Fruit fly (Drosophila melanogaster) whole organism, embryonic: ENCODE data around the gene CG3534.
A peak's percentile ranks its signal among the peaks of the same experiment; 100 is the strongest.

Source experiments
- Bdp1 ChIP-seq: fragments of 200-800 bp; sonication (Bioruptor generic); optimal IDR thresholded peaks from 3 replicates; lab custom pipeline; 2016; ENCODE audit warnings: missing biosample characterization, missing genetic modification characterization
- CG10209 ChIP-seq: fragments of 200-800 bp; sonication (Bioruptor generic); optimal IDR thresholded peaks from 3 replicates; lab custom pipeline; 2017; ENCODE audit warnings: missing biosample characterization, mild to moderate bottlenecking, missing genetic modification characterization, missing genetic modification reagents
- CG10321 ChIP-seq: fragments of 200-800 bp; sonication (Bioruptor generic); IDR thresholded peaks from 2 replicates; pipeline ENCODE4 v1.3.6; 2022; ENCODE audit warnings: missing biosample characterization, missing genetic modification characterization
- CG10366 ChIP-seq: fragments of 200-800 bp; sonication (Bioruptor generic); IDR thresholded peaks from 2 replicates; pipeline ENCODE4 v1.3.6; 2022; ENCODE audit warnings: missing biosample characterization, missing genetic modification characterization
- CG10979 ChIP-seq: fragments of 200-800 bp; sonication (Bioruptor generic); optimal IDR thresholded peaks from 2 replicates; lab custom pipeline; 2018; ENCODE audit warnings: missing biosample characterization, mild to moderate bottlenecking, missing genetic modification characterization, moderate library complexity
- CG11504 ChIP-seq: fragments of 200-800 bp; sonication (Bioruptor generic); optimal IDR thresholded peaks from 3 replicates; lab custom pipeline; 2019; ENCODE audit warnings: missing biosample characterization, mild to moderate bottlenecking, missing genetic modification characterization, moderate library complexity
- CG11560 ChIP-seq: fragments of 200-800 bp; sonication (Bioruptor generic); IDR thresholded peaks from 3 replicates; pipeline ENCODE4 v1.3.6; 2022; ENCODE audit warnings: missing biosample characterization, missing genetic modification characterization
- CG13624 ChIP-seq: fragments of 200-800 bp; sonication (Bioruptor generic); optimal IDR thresholded peaks from 2 replicates; lab custom pipeline; 2016; ENCODE audit warnings: missing biosample characterization, missing genetic modification characterization
- CG15601 ChIP-seq: fragments of 200-800 bp; sonication (Bioruptor generic); optimal IDR thresholded peaks from 3 replicates; lab custom pipeline; 2019; ENCODE audit warnings: missing biosample characterization, mild to moderate bottlenecking, missing genetic modification characterization, moderate library complexity
- CG1602 ChIP-seq: fragments of 200-800 bp; sonication (Bioruptor generic); optimal IDR thresholded peaks from 3 replicates; lab custom pipeline; 2016; ENCODE audit warnings: missing biosample characterization, missing genetic modification characterization
- CG16815 ChIP-seq: fragments of 200-800 bp; sonication (Bioruptor generic); optimal IDR thresholded peaks from 3 replicates; lab custom pipeline; 2017; ENCODE audit warnings: missing biosample characterization, mild to moderate bottlenecking, missing genetic modification characterization
- CG17802 ChIP-seq: fragments of 200-800 bp; sonication (Bioruptor generic); optimal IDR thresholded peaks from 2 replicates; lab custom pipeline; 2018; ENCODE audit warnings: missing biosample characterization, mild to moderate bottlenecking, missing genetic modification characterization, moderate library complexity
- CG2889 ChIP-seq: fragments of 200-800 bp; sonication (Bioruptor generic); IDR thresholded peaks from 3 replicates; pipeline ENCODE4 v1.3.6; 2022; ENCODE audit warnings: missing biosample characterization, missing genetic modification characterization
- CG5180 ChIP-seq: fragments of 200-800 bp; sonication (Bioruptor generic); optimal IDR thresholded peaks from 3 replicates; lab custom pipeline; 2017; ENCODE audit warnings: missing biosample characterization, missing genetic modification characterization, mild to moderate bottlenecking, moderate library complexity, missing genetic modification reagents
- CG8765 ChIP-seq: fragments of 200-800 bp; sonication (Bioruptor generic); IDR thresholded peaks from 2 replicates; pipeline ENCODE4 v1.3.6; 2022; ENCODE audit warnings: missing biosample characterization, missing genetic modification characterization
- CoRest ChIP-seq: fragments of 200-800 bp; sonication (Bioruptor generic); optimal IDR thresholded peaks from 3 replicates; lab custom pipeline; 2018; ENCODE audit warnings: missing biosample characterization, mild to moderate bottlenecking, missing genetic modification characterization, moderate library complexity
- Dip2 ChIP-seq: fragments of 200-800 bp; sonication (Bioruptor generic); IDR thresholded peaks from 2 replicates; pipeline ENCODE4 v1.3.6; 2022; ENCODE audit warnings: missing biosample characterization, missing genetic modification characterization
- Ets65A ChIP-seq: fragments of 200-800 bp; sonication (Bioruptor generic); peaks from one replicate; lab custom pipeline; 2016; ENCODE audit warnings: missing biosample characterization, missing genetic modification characterization
- HLH3B ChIP-seq: fragments of 200-800 bp; sonication (Bioruptor generic); IDR thresholded peaks from 2 replicates; pipeline ENCODE4 v1.3.6; 2022; ENCODE audit warnings: missing biosample characterization, missing genetic modification characterization
- HLH54F ChIP-seq: fragments of 200-800 bp; sonication (Bioruptor generic); optimal IDR thresholded peaks from 3 replicates; lab custom pipeline; 2016; ENCODE audit warnings: missing biosample characterization, missing genetic modification characterization
- Hmr ChIP-seq: fragments of 200-800 bp; sonication (Bioruptor generic); optimal IDR thresholded peaks from 3 replicates; lab custom pipeline; 2017; ENCODE audit warnings: mild to moderate bottlenecking, missing biosample characterization, missing genetic modification reagents, missing genetic modification characterization
- Med ChIP-seq: fragments of 200-800 bp; sonication (Bioruptor generic); peaks from one replicate; lab custom pipeline; 2016; ENCODE audit warnings: missing biosample characterization, missing genetic modification characterization, mild to moderate bottlenecking, inconsistent platforms, moderate library complexity
- Mrtf ChIP-seq: fragments of 200-800 bp; sonication (Bioruptor generic); IDR thresholded peaks from 3 replicates; pipeline ENCODE4 v1.3.6; 2022; ENCODE audit warnings: missing biosample characterization, missing genetic modification characterization
- Oli ChIP-seq: fragments of 200-800 bp; sonication (Bioruptor generic); optimal IDR thresholded peaks from 2 replicates; lab custom pipeline; 2018; ENCODE audit warnings: missing biosample characterization, mild to moderate bottlenecking, missing genetic modification characterization, moderate library complexity
- PHDP ChIP-seq: fragments of 200-800 bp; sonication (Bioruptor generic); optimal IDR thresholded peaks from 3 replicates; lab custom pipeline; 2018; ENCODE audit warnings: missing biosample characterization, mild to moderate bottlenecking, missing genetic modification characterization, moderate library complexity
- TFAM ChIP-seq: fragments of 200-800 bp; sonication (Bioruptor generic); optimal IDR thresholded peaks from 2 replicates; lab custom pipeline; 2017; ENCODE audit warnings: missing biosample characterization, missing genetic modification characterization, inconsistent platforms
- Tbp ChIP-seq: fragments of >200 bp; optimal IDR thresholded peaks from 2 replicates; lab custom pipeline; 2018; ENCODE audit warnings: missing biosample characterization, missing genetic modification characterization
- ac ChIP-seq: fragments of 200-800 bp; sonication (Bioruptor generic); optimal IDR thresholded peaks from 3 replicates; lab custom pipeline; 2017; ENCODE audit warnings: missing biosample characterization, mild to moderate bottlenecking, missing genetic modification characterization
- ara ChIP-seq: fragments of 200-800 bp; sonication (Bioruptor generic); IDR thresholded peaks from 2 replicates; pipeline ENCODE4 v1.3.6; 2022; ENCODE audit warnings: missing biosample characterization, missing genetic modification characterization
- caup ChIP-seq: fragments of 200-800 bp; sonication (Bioruptor generic); optimal IDR thresholded peaks from 3 replicates; lab custom pipeline; 2017; ENCODE audit warnings: missing biosample characterization, mild to moderate bottlenecking, missing genetic modification characterization, moderate library complexity; ENCODE audit not compliant: severe bottlenecking
- chif ChIP-seq, 2 experiments: fragments of 200-800 bp; sonication (Bioruptor generic); optimal IDR thresholded peaks; 3 replicates each; lab custom pipeline; 2016; ENCODE audit warnings: missing biosample characterization in 2 of 2, missing genetic modification characterization in 2 of 2
- dmrt11E ChIP-seq: fragments of 200-800 bp; sonication (Bioruptor generic); optimal IDR thresholded peaks from 3 replicates; lab custom pipeline; 2018; ENCODE audit warnings: missing biosample characterization, mild to moderate bottlenecking, missing genetic modification characterization, moderate library complexity
- emc ChIP-seq: fragments of 200-800 bp; sonication (Bioruptor generic); optimal IDR thresholded peaks from 2 replicates; lab custom pipeline; 2016; ENCODE audit warnings: missing biosample characterization, missing genetic modification characterization
- eyg ChIP-seq: fragments of 200-800 bp; sonication (Bioruptor generic); optimal IDR thresholded peaks from 3 replicates; lab custom pipeline; 2016; ENCODE audit warnings: missing biosample characterization, missing genetic modification characterization
- grn ChIP-seq: fragments of 200-800 bp; sonication (Bioruptor generic); optimal IDR thresholded peaks from 3 replicates; lab custom pipeline; 2017; ENCODE audit warnings: missing biosample characterization, missing genetic modification characterization
- kah ChIP-seq: fragments of 200-800 bp; sonication (Bioruptor generic); optimal IDR thresholded peaks from 2 replicates; lab custom pipeline; 2018; ENCODE audit warnings: missing biosample characterization, mild to moderate bottlenecking, missing genetic modification characterization
- kay ChIP-seq: fragments of 200-800 bp; sonication (Bioruptor generic); optimal IDR thresholded peaks from 2 replicates; lab custom pipeline; 2016; ENCODE audit warnings: missing biosample characterization, missing genetic modification characterization
- ken ChIP-seq: fragments of 200-800 bp; sonication (Bioruptor generic); IDR thresholded peaks from 3 replicates; pipeline ENCODE4 v1.3.6; 2022; ENCODE audit warnings: missing biosample characterization, missing genetic modification characterization
- lov ChIP-seq, 2 experiments: fragments of 200-800 bp in 1 of 2; fragments of >200 bp in 1 of 2; sonication (Bioruptor generic) in 1 of 2; IDR thresholded peaks in 1 of 2; optimal IDR thresholded peaks in 1 of 2; 2 replicates in 1 of 2; 3 replicates in 1 of 2; pipeline versions ENCODE4 v1.3.6 to Lab custom; 2017 to 2022; ENCODE audit warnings: missing biosample characterization in 1 of 2, missing genetic modification characterization in 1 of 2
- mam ChIP-seq: fragments of 200-800 bp; sonication (Bioruptor generic); optimal IDR thresholded peaks from 3 replicates; lab custom pipeline; 2016; ENCODE audit warnings: missing biosample characterization, missing genetic modification characterization
- mld ChIP-seq: fragments of 200-800 bp; sonication (Bioruptor generic); IDR thresholded peaks from 3 replicates; pipeline ENCODE4 v1.3.6; 2022; ENCODE audit warnings: missing biosample characterization, missing genetic modification characterization; ENCODE audit not compliant: partially characterized antibody
- nerfin-2 ChIP-seq: fragments of 200-800 bp; sonication (Bioruptor generic); IDR thresholded peaks from 2 replicates; pipeline ENCODE4 v1.3.6; 2022; ENCODE audit warnings: missing biosample characterization, missing genetic modification characterization; ENCODE audit not compliant: partially characterized antibody
- peb ChIP-seq: fragments of 200-800 bp; sonication (Bioruptor generic); IDR thresholded peaks from 2 replicates; pipeline ENCODE4 v1.3.6; 2022; ENCODE audit warnings: missing biosample characterization, missing genetic modification characterization
- pzg ChIP-seq: fragments of 200-800 bp; sonication (Bioruptor generic); optimal IDR thresholded peaks from 3 replicates; lab custom pipeline; 2018; ENCODE audit warnings: missing biosample characterization, mild to moderate bottlenecking, missing genetic modification characterization, moderate library complexity
- row ChIP-seq: fragments of 200-800 bp; sonication (Bioruptor generic); IDR thresholded peaks from 3 replicates; pipeline ENCODE4 v1.3.6; 2022; ENCODE audit warnings: missing biosample characterization, missing genetic modification characterization
- run ChIP-seq: fragments of 200-800 bp; sonication (Bioruptor generic); optimal IDR thresholded peaks from 3 replicates; lab custom pipeline; 2018; ENCODE audit warnings: missing biosample characterization, mild to moderate bottlenecking, missing genetic modification characterization
- sd ChIP-seq: fragments of 200-800 bp; sonication (Bioruptor generic); optimal IDR thresholded peaks from 3 replicates; lab custom pipeline; 2018; ENCODE audit warnings: missing biosample characterization, mild to moderate bottlenecking, missing genetic modification characterization, moderate library complexity
- sna ChIP-seq: fragments of 200-800 bp; sonication (Bioruptor generic); IDR thresholded peaks from 2 replicates; pipeline ENCODE4 v1.3.6; 2022; ENCODE audit warnings: missing biosample characterization, missing genetic modification characterization; ENCODE audit not compliant: partially characterized antibody
- stwl ChIP-seq: fragments of 200-800 bp; sonication (Bioruptor generic); optimal IDR thresholded peaks from 3 replicates; lab custom pipeline; 2018; ENCODE audit warnings: missing biosample characterization, mild to moderate bottlenecking, missing genetic modification characterization, moderate library complexity

Gene CG3534

dm6 chr3R:16996059-16996959 is at the start of gene CG3534, which contains the start of gene EMC2A:
Gene CG3534 (plus strand): TSS chr3R:16996446.
Gene EMC2A (minus strand): TSS chr3R:16996071.
- TF ChIP-seq HLH54F (no peak), nerfin-2 (GFP tag; lab: Robert Waterston, UW) (no peak), CG16815 (GFP tag; lab: Kevin White, UChicago) (no peak), chif (GFP tag; optimal IDR thresholded peaks at IDR 0.05; lab: Kevin White, UChicago) (no peak), CG11560 (tag; lab: Robert Waterston, UW) (no peak), peb (GFP tag; lab: Robert Waterston, UW) (no peak), kay (GFP tag; lab: Kevin White, UChicago) (no peak), CG10209 (GFP tag; lab: Kevin White, UChicago) (no peak), TFAM (GFP tag; lab: Kevin White, UChicago) (no peak), row (GFP tag; lab: Robert Waterston, UW) (no peak), Dip2 (GFP tag; lab: Robert Waterston, UW) (no peak), CG10321 (GFP tag; lab: Robert Waterston, UW) (no peak), lov (optimal IDR thresholded peaks at IDR 0.05; lab: Kevin White, UChicago) (no peak), lov (GFP tag; IDR thresholded peaks at IDR 0.05; lab: Robert Waterston, UW) (no peak), ken (GFP tag; lab: Robert Waterston, UW) (no peak), sd (no peak), Hmr (GFP tag; lab: Kevin White, UChicago) (peak; percentile 22), run (no peak), CG10366 (GFP tag; lab: Robert Waterston, UW) (no peak), Tbp (GFP tag; lab: Kevin White, UChicago) (no peak), CG2889 (GFP tag; lab: Robert Waterston, UW) (no peak), PHDP (no peak), pzg (GFP tag; lab: Kevin White, UChicago) (peak; percentile 42), CG10979 (tag; lab: Kevin White, UChicago) (no peak), Oli (tag; lab: Kevin White, UChicago) (no peak), CG1602 (GFP tag; lab: Kevin White, UChicago) (no peak), stwl (tag; lab: Kevin White, UChicago) (peak; percentile 76), emc (GFP tag; lab: Kevin White, UChicago) (no peak), CG15601 (no peak), Bdp1 (no peak), CG13624 (peak; percentile 6), CG5180 (GFP tag; lab: Kevin White, UChicago) (no peak), ac (no peak), Med (GFP tag; lab: Kevin White, UChicago) (no peak), CG11504 (tag; lab: Kevin White, UChicago) (no peak), mld (GFP tag; lab: Robert Waterston, UW) (no peak), Mrtf (GFP tag; lab: Robert Waterston, UW) (no peak), ara (GFP tag; lab: Robert Waterston, UW) (no peak), sna (GFP tag; lab: Robert Waterston, UW) (peak; percentile 42; the same call in 1 of the 2 replicates), CG17802 (tag; lab: Kevin White, UChicago) (no peak), eyg (GFP tag; lab: Kevin White, UChicago) (no peak), caup (no peak), grn (peak; percentile 12), kah (no peak), CoRest (no peak), HLH3B (GFP tag; lab: Robert Waterston, UW) (no peak), mam (GFP tag; lab: Kevin White, UChicago) (peak; percentile 38), CG8765 (GFP tag; lab: Robert Waterston, UW) (no peak), dmrt11E (tag; lab: Kevin White, UChicago) (no peak), Ets65A (GFP tag; lab: Kevin White, UChicago) (no peak)
